Worm (Caenorhabditis elegans) whole organism, L3 larva: Measurements from ENCODE around the gene T28B11.1.

Experiments used
- ama-1 ChIP-seq: fragments of 150-350 bp; optimal IDR thresholded peaks from 2 replicates; lab custom pipeline; 2018
- ceh-82 ChIP-seq: fragments of 150-350 bp; optimal IDR thresholded peaks from 2 replicates; lab custom pipeline; 2014; ENCODE audit warnings: missing biosample characterization, missing genetic modification characterization
- egl-27 ChIP-seq: sonication (generic microtip); optimal IDR thresholded peaks from 4 replicates; lab custom pipeline; 2017; ENCODE audit warnings: missing biosample characterization, missing genetic modification reagents, missing genetic modification characterization
- fos-1 ChIP-seq: fragments of 150-350 bp; optimal IDR thresholded peaks from 2 replicates; lab custom pipeline; 2014; ENCODE audit warnings: missing biosample characterization, missing genetic modification characterization
- jun-1 ChIP-seq: fragments of 150-350 bp; optimal IDR thresholded peaks from 2 replicates; lab custom pipeline; 2014; ENCODE audit warnings: missing biosample characterization, missing genetic modification reagents, missing genetic modification characterization
- mdl-1 ChIP-seq: fragments of 150-350 bp; optimal IDR thresholded peaks from 2 replicates; lab custom pipeline; 2014; ENCODE audit warnings: missing biosample characterization, missing genetic modification characterization
- nfya-1 ChIP-seq: sonication (generic microtip); optimal IDR thresholded peaks from 2 replicates; lab custom pipeline; 2017; ENCODE audit warnings: missing genetic modification characterization, mild to moderate bottlenecking, missing compliant biosample characterization, antibody characterized with exemption, moderate library complexity; ENCODE audit not compliant: insufficient read depth
- nhr-11 ChIP-seq: fragments of 150-350 bp; optimal IDR thresholded peaks from 2 replicates; lab custom pipeline; 2014; ENCODE audit warnings: missing biosample characterization, missing genetic modification characterization
- nhr-76 ChIP-seq: fragments of 150-350 bp; sonication (generic microtip); optimal IDR thresholded peaks from 5 replicates; lab custom pipeline; 2014; ENCODE audit warnings: missing biosample characterization, missing genetic modification characterization
- pha-4 ChIP-seq: fragments of 150-350 bp; optimal IDR thresholded peaks from 2 replicates; lab custom pipeline; 2014; ENCODE audit warnings: missing biosample characterization, missing genetic modification reagents, missing genetic modification characterization
- pqm-1 ChIP-seq: fragments of 150-350 bp; optimal IDR thresholded peaks from 2 replicates; lab custom pipeline; 2017; ENCODE audit warnings: missing biosample characterization, missing genetic modification characterization, inconsistent platforms
- tbx-2 ChIP-seq: sonication (generic microtip); optimal IDR thresholded peaks from 2 replicates; lab custom pipeline; 2016; ENCODE audit warnings: mild to moderate bottlenecking, missing genetic modification characterization, missing compliant biosample characterization
- ztf-11 ChIP-seq: fragments of 150-350 bp; optimal IDR thresholded peaks from 2 replicates; lab custom pipeline; 2014; ENCODE audit warnings: missing biosample characterization, missing genetic modification characterization
- ztf-4 ChIP-seq: fragments of 150-350 bp; optimal IDR thresholded peaks from 2 replicates; lab custom pipeline; 2014; ENCODE audit warnings: missing biosample characterization, missing genetic modification characterization

- TF ChIP-seq fos-1 (tag; lab: Kevin White, UChicago) (no peak), mdl-1 (tag; lab: Kevin White, UChicago) (no peak), jun-1 (tag; lab: Kevin White, UChicago) (no peak), egl-27 (tag; lab: Kevin White, UChicago) (no peak), ceh-82 (tag; lab: Kevin White, UChicago) (no peak), nhr-76 (no peak), ztf-4 (no peak), tbx-2 (tag; lab: Kevin White, UChicago) (no peak), ama-1 (lab: Kevin White, UChicago) (no peak), pqm-1 (tag; lab: Kevin White, UChicago) (no peak), nfya-1 (tag; lab: Kevin White, UChicago) (no peak), ztf-11 (no peak), nhr-11 (tag; lab: Kevin White, UChicago) (no peak), pha-4 (tag; lab: Kevin White, UChicago) (no peak)
Observed at ce11 chrV:10760839-10761238, 28.6 kb upstream of the T28B11.1 start.
